Worm (Caenorhabditis elegans) whole organism, midembryonic: ENCODE results near the gene glc-4.

Experiments
- T22C8.4 ChIP-seq: fragments of 200-800 bp; sonication (Bioruptor generic); IDR thresholded peaks from 2 replicates; pipeline ENCODE4 v1.3.6; 2022; ENCODE audit warnings: missing genetic modification characterization, missing compliant biosample characterization
- cog-1 ChIP-seq: sonication (generic microtip); optimal IDR thresholded peaks from 2 replicates; lab custom pipeline; 2016; ENCODE audit warnings: missing genetic modification characterization, missing compliant biosample characterization
- flt-1 ChIP-seq: fragments of 200-800 bp; sonication (Bioruptor generic); IDR thresholded peaks from 2 replicates; pipeline ENCODE4 v1.3.6; 2022; ENCODE audit warnings: missing genetic modification characterization, missing compliant biosample characterization
- klf-2 ChIP-seq: fragments of 200-800 bp; sonication (Bioruptor generic); conservative IDR thresholded peaks from 2 replicates; pipeline ENCODE4 v1.3.6; 2022; ENCODE audit warnings: missing genetic modification reagents, missing genetic modification characterization, missing compliant biosample characterization
- med-1 ChIP-seq: sonication (generic microtip); optimal IDR thresholded peaks from 2 replicates; lab custom pipeline; 2017; ENCODE audit warnings: missing genetic modification characterization, mild to moderate bottlenecking, missing compliant biosample characterization, antibody characterized with exemption, missing genetic modification reagents; ENCODE audit not compliant: insufficient read depth
- ref-1 ChIP-seq: fragments of 200-800 bp; sonication (Bioruptor generic); conservative IDR thresholded peaks from 2 replicates; pipeline ENCODE4 v1.3.6; 2022; ENCODE audit warnings: missing genetic modification reagents, missing genetic modification characterization, missing compliant biosample characterization
- tab-1 ChIP-seq: fragments of 200-800 bp; sonication (Bioruptor generic); IDR thresholded peaks from 2 replicates; pipeline ENCODE4 v1.3.6; 2022; ENCODE audit warnings: missing genetic modification characterization, missing compliant biosample characterization
- ztf-23 ChIP-seq: fragments of 200-800 bp; sonication (Bioruptor generic); IDR thresholded peaks from 2 replicates; pipeline ENCODE4 v1.3.6; 2022; ENCODE audit warnings: missing genetic modification reagents, missing genetic modification characterization, missing compliant biosample characterization
- ztf-29 ChIP-seq: fragments of 200-800 bp; sonication (Bioruptor generic); IDR thresholded peaks from 2 replicates; pipeline ENCODE4 v1.3.6; 2022; ENCODE audit warnings: missing genetic modification reagents, missing genetic modification characterization, missing compliant biosample characterization

glc-4 gene

DNA sequence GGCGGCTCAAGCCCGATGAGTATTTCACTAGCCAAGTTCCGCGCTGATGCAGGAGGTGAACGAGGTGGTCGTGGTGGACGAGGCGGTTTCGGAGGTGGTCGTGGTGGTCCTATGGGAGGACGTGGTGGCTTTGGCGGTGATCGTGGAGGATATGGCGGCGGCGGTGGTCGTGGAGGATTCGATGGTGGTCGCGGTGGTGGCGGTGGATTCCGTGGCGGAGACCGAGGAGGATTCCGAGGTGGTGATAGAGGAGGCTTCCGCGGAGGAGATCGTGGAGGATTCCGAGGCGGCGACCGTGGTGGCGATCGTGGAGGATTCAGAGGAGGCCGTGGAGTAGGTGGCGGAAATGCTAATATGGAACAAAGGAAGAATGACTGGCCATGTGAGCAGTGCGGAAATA, 20.0 kb downstream of the glc-4 start:
- TF ChIP-seq ref-1 = no peak
- TF ChIP-seq flt-1 (GFP tag; lab: Robert Waterston, UW) = no peak
- TF ChIP-seq T22C8.4 (GFP tag; lab: Robert Waterston, UW) = no peak
- TF ChIP-seq med-1 (GFP tag; lab: Kevin White, UChicago) = no peak
- no peak for TF ChIP-seq ztf-29 (GFP tag; lab: Robert Waterston, UW)
- no peak for TF ChIP-seq cog-1 (tag; lab: Kevin White, UChicago)
- TF ChIP-seq tab-1 (GFP tag; lab: Robert Waterston, UW) = no peak
- TF ChIP-seq klf-2 (GFP tag; lab: Robert Waterston, UW) = no peak
- TF ChIP-seq ztf-23 (GFP tag; lab: Robert Waterston, UW) = no peak

DNA sequence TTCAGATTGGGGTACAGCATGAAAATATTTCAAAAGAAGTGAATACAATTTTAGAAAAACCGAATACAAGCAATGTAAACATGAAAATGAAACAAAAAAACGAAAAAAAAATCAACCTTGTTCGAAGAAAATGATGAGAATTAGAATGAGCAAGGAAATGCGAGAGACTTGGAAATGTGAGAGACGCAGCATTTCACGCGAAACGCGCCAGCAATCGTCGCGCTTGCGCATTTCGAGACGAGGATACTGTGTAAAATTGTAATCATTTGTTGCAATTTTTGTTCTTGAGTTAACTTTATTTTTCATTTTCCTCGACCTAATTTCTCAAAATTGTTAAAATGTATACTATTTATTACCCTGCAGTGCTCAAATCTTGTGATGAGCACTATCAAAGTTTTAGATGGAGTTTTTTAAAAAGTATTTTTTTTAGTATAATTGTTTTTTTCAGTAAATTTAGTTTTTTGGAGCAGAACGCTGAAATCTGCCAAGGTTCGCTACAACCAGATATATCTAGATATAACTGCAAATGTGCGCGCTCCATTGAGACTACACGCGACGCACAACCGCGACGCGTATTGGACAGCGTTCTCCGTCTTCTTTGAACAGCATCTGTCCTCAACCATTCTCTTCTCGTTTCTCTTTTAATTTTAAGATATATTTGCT, 22.6 kb downstream of the glc-4 start, which contains the start of gene fust-1:
Gene fust-1 (plus strand): TSS at position 613 of the 663 bp plus-strand sequence.
- TF ChIP-seq med-1 (GFP tag; lab: Kevin White, UChicago) (peak; percentile 56), klf-2 (GFP tag; lab: Robert Waterston, UW) (peak; percentile 69; the same call in 1 of the 2 replicates), ztf-23 (GFP tag; lab: Robert Waterston, UW) (peak; percentile 87), flt-1 (GFP tag; lab: Robert Waterston, UW) (peak; percentile 84), tab-1 (GFP tag; lab: Robert Waterston, UW) (peak; percentile 72; the same call in 1 of the 2 replicates), cog-1 (tag; lab: Kevin White, UChicago) (peak; percentile 94), ztf-29 (GFP tag; lab: Robert Waterston, UW) (no peak), T22C8.4 (GFP tag; lab: Robert Waterston, UW) (no peak), ref-1 (no peak)

DNA sequence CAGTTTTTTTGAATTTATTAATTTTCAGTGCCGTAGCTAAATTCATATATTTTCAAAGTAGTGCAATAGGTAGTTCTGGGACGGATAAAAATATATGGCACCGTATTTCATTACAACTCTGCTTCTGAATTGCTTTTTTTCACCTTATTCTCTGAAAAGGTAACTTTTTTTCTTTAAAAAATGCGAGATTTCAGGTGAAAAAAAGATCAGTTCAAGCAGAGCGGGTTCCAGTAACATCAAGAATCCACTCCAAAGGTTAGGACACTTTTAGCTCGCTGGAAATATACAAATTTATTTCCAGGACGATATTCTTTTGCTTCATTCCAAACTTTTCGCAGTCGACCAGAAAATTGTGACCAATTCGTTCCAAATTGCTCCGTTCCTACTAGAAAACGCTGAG, 26.6 kb downstream of the glc-4 start, which contains the start of gene T07F8.1:
Gene T07F8.1 (plus strand): TSS at position 301 of the 400 bp plus-strand sequence.
- no peak for TF ChIP-seq cog-1 (tag; lab: Kevin White, UChicago)

DNA sequence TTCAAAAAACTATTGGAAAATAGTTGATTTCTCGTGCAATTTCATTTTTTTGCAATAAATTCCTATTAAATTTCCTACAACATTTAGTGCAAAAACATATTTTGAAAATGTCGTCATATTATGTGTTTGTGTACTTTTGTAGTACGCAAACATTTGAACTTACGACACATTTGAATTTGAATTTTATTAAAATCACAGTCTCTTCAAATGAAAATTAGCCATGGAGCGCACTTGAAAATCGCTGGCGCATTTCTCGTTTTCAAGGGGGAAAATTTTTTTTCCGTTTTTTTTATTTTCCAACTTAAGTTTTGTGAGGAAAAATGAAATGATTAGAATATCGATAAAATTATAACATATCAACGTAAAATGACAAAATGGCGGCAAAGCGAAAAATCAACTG, 27.2 kb downstream of the glc-4 start:
- TF ChIP-seq cog-1 (tag; lab: Kevin White, UChicago) = no peak
- TF ChIP-seq klf-2 (GFP tag; lab: Robert Waterston, UW) = no peak
- TF ChIP-seq ztf-29 (GFP tag; lab: Robert Waterston, UW) = no peak
- no peak for TF ChIP-seq tab-1 (GFP tag; lab: Robert Waterston, UW)
- TF ChIP-seq T22C8.4 (GFP tag; lab: Robert Waterston, UW) = no peak
- TF ChIP-seq med-1 (GFP tag; lab: Kevin White, UChicago) = no peak
- TF ChIP-seq ztf-23 (GFP tag; lab: Robert Waterston, UW) = no peak

DNA sequence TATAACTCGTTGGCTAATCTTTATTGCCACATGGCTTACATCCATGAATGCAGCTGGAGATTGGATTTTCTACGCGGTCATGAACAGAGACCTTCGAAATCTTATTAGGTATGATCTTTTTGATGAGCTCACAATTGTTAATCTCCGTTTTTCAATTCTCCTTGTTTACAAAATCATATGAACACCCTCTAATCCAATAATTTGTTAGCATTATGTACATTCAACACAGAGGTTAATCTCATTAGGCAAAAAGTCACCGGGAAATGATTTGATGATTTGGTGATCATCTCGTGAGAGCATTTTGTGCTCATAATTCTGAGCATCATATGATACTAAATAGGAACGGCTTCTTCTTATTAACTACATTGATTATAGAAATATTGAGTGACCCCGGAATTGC, 28.5 kb downstream of the glc-4 start:
- no peak for TF ChIP-seq T22C8.4 (GFP tag; lab: Robert Waterston, UW)
- TF ChIP-seq tab-1 (GFP tag; lab: Robert Waterston, UW) = no peak
- no peak for TF ChIP-seq klf-2 (GFP tag; lab: Robert Waterston, UW)
- TF ChIP-seq ztf-29 (GFP tag; lab: Robert Waterston, UW) = no peak
- no peak for TF ChIP-seq flt-1 (GFP tag; lab: Robert Waterston, UW)
- no peak for TF ChIP-seq cog-1 (tag; lab: Kevin White, UChicago)
- TF ChIP-seq ztf-23 (GFP tag; lab: Robert Waterston, UW) = no peak
- TF ChIP-seq ref-1 = no peak
- no peak for TF ChIP-seq med-1 (GFP tag; lab: Kevin White, UChicago)

DNA sequence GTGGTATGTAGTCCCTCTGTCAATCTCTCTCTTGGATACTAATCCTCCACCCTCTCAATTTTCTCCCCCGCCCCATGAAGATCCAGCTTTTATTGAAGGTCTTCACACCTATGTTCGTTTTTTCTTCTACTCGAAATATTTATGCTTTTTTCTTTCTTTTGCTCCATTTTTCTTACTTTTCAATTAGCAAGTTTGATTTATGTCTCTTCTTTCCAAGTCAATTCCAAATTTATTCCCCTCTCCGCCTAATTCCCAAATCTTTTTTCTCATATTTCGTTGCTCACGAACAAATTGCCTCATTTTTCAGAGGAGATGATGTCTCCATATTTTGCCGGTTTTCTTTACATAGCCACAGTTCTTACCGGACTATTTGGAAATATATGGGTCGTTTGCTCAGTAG, 30.4 kb downstream of the glc-4 start, which contains the start of gene npr-31:
Gene npr-31 (plus strand): TSS at position 301 of the 400 bp plus-strand sequence.
- no peak for TF ChIP-seq tab-1 (GFP tag; lab: Robert Waterston, UW)
- TF ChIP-seq ref-1 = no peak
- TF ChIP-seq T22C8.4 (GFP tag; lab: Robert Waterston, UW) = no peak

DNA sequence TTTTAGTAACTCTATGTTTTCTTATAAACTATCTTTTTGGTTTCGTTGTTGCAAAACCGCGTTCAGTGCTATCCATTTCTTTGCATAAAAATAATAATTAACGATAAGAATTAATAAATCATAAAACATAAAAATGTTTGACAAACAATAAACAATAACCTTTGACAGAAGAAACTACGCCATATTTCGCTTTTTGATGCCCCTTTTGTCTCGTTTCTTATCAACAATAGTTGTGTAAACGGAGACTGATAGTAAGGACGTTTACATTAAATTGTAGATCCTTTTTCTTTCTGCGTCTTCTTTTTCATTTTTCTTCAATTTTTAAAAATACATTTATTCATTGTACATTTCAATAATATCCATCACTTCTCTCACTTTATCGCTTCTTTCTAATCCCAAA, 35.7 kb downstream of the glc-4 start:
- no peak for TF ChIP-seq cog-1 (tag; lab: Kevin White, UChicago)
- no peak for TF ChIP-seq T22C8.4 (GFP tag; lab: Robert Waterston, UW)
- TF ChIP-seq tab-1 (GFP tag; lab: Robert Waterston, UW) = no peak

DNA sequence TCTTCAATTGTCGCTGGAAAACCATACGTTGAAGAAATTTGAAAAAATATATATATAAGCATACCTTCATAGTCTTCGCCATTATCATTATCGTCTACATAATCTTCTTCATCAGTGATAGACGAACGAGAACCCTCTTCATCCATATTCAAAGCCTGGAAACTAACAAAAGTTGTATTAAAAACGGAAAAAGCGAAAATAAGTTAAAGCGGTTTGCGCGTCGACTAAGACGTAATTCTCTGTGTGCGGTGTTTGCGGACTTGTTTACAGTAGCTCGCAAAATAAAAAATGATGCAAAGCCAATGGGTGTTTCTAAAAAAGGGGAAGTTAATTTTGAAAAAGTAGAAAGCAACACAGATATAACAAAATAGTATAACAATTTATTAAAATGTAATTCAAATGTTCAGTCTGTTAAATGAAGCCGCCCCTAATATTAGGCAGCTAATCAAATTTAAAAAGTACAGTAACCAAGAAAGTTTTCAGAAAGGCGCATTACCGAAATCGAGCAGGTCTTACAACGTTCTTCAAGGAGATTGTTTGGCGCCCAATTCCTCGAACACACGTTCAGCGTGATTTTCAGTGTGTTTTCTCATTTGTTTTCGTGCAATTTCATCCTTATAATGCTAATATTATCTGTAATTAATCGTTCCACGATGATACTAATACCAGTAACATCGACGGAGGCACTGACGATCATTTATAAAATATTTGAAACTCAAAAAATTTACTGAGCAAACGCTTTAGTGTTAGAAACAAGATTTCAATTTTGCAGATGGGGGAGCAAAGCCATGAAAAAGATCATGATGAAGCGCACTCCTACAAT, 42.7 kb downstream of the glc-4 start, which contains the start of the genes T07F8.4 and gld-3:
Gene T07F8.4 (minus strand): TSS at position 162 of the 823 bp plus-strand sequence.
Gene gld-3 (plus strand): TSS at position 773 of the 823 bp plus-strand sequence.
- no peak for TF ChIP-seq med-1 (GFP tag; lab: Kevin White, UChicago)
- TF ChIP-seq tab-1 (GFP tag; lab: Robert Waterston, UW) = no peak
- TF ChIP-seq T22C8.4 (GFP tag; lab: Robert Waterston, UW) = no peak
- no peak for TF ChIP-seq ztf-29 (GFP tag; lab: Robert Waterston, UW)
- no peak for TF ChIP-seq flt-1 (GFP tag; lab: Robert Waterston, UW)

DNA sequence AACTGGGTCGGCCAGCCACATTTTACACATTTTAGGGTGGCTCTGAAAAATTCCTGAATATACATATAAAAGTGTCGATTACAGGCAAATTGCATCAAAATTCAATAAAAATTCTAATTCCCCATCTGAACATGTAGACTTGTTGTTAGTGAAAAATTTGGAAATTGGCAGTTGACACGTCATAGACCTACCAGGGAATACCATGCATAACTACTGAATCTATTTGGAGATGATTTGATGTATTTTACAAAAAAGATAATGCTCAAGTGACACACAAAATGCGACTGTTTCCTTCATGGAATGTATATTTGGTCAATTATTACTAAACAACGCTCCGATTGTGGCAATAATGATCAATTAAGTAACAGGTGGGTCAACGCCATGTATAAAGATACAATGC, 48.3 kb downstream of the glc-4 start, which contains the start of gene F10E7.1:
Gene F10E7.1 (plus strand): TSS at position 301 of the 400 bp plus-strand sequence.
- no peak for TF ChIP-seq ztf-23 (GFP tag; lab: Robert Waterston, UW)
- TF ChIP-seq cog-1 (tag; lab: Kevin White, UChicago) = no peak
- no peak for TF ChIP-seq ztf-29 (GFP tag; lab: Robert Waterston, UW)
- TF ChIP-seq ref-1 = no peak
- no peak for TF ChIP-seq flt-1 (GFP tag; lab: Robert Waterston, UW)
- no peak for TF ChIP-seq med-1 (GFP tag; lab: Kevin White, UChicago)
- no peak for TF ChIP-seq T22C8.4 (GFP tag; lab: Robert Waterston, UW)
- TF ChIP-seq klf-2 (GFP tag; lab: Robert Waterston, UW) = no peak
- TF ChIP-seq tab-1 (GFP tag; lab: Robert Waterston, UW) = no peak
